Worm (Caenorhabditis elegans) whole organism, L1 larva: ENCODE data around the gene patr-1.

ENCODE experiments used
- irx-1 ChIP-seq: sonication (generic microtip); optimal IDR thresholded peaks from 2 replicates; lab custom pipeline; 2016; ENCODE audit warnings: missing genetic modification characterization, missing compliant biosample characterization
- nhr-28 ChIP-seq: fragments of 150-350 bp; optimal IDR thresholded peaks from 2 replicates; lab custom pipeline; 2014; ENCODE audit warnings: missing biosample characterization, missing genetic modification characterization

ce11 chrII:11726470-11727106 is 51.2 kb downstream of the patr-1 start, which contains the start of gene F13D12.5:
- TF ChIP-seq irx-1 (tag; lab: Kevin White, UChicago) = no peak
- TF ChIP-seq nhr-28 (tag; lab: Kevin White, UChicago) = no peak
